Worm (Caenorhabditis elegans) whole organism, L4 larva: Measurements from ENCODE around the gene R53.4.

Experiments
- F10B5.3 ChIP-seq: sonication (generic microtip); optimal IDR thresholded peaks from 2 replicates; lab custom pipeline; 2016; ENCODE audit warnings: mild to moderate bottlenecking, missing genetic modification characterization, missing compliant biosample characterization
- F49E8.2 ChIP-seq: sonication (generic microtip); optimal IDR thresholded peaks from 2 replicates; lab custom pipeline; 2016; ENCODE audit warnings: missing compliant biosample characterization, mild to moderate bottlenecking, missing genetic modification characterization, borderline replicate concordance
- Y48G9A.11 ChIP-seq: fragments of 200-800 bp; sonication (Bioruptor generic); IDR thresholded peaks from 2 replicates; pipeline ENCODE4 v1.3.6; 2022; ENCODE audit warnings: missing genetic modification reagents, missing genetic modification characterization, missing compliant biosample characterization
- aha-1 ChIP-seq: fragments of 150-350 bp; peaks from one replicate; lab custom pipeline; 2014; ENCODE audit warnings: missing biosample characterization, missing genetic modification characterization
- attf-4 ChIP-seq: sonication (generic microtip); optimal IDR thresholded peaks from 3 replicates; lab custom pipeline; 2017; ENCODE audit warnings: missing biosample characterization, missing genetic modification characterization
- ceh-20 ChIP-seq: fragments of 200-800 bp; sonication (Bioruptor generic); IDR thresholded peaks from 2 replicates; pipeline ENCODE4 v1.3.6; 2022; ENCODE audit warnings: missing genetic modification reagents, missing genetic modification characterization, missing compliant biosample characterization
- ceh-28 ChIP-seq: fragments of 150-350 bp; optimal IDR thresholded peaks from 2 replicates; lab custom pipeline; 2014; ENCODE audit warnings: missing biosample characterization, missing genetic modification reagents, missing genetic modification characterization
- daf-12 ChIP-seq: fragments of 150-350 bp; optimal IDR thresholded peaks from 2 replicates; lab custom pipeline; 2014; ENCODE audit warnings: missing biosample characterization, missing genetic modification reagents, missing genetic modification characterization
- dmd-8 ChIP-seq: fragments of 200-800 bp; sonication (Bioruptor generic); IDR thresholded peaks from 2 replicates; pipeline ENCODE4 v1.3.6; 2022; ENCODE audit warnings: missing genetic modification characterization, missing compliant biosample characterization
- dpl-1 ChIP-seq: fragments of 150-350 bp; optimal IDR thresholded peaks from 2 replicates; lab custom pipeline; 2014; ENCODE audit warnings: missing biosample characterization, missing genetic modification reagents, missing genetic modification characterization
- dve-1 ChIP-seq: sonication (generic microtip); optimal IDR thresholded peaks from 2 replicates; lab custom pipeline; 2017; ENCODE audit warnings: antibody characterized with exemption, mild to moderate bottlenecking, missing genetic modification characterization, missing compliant biosample characterization; ENCODE audit not compliant: insufficient read depth
- hif-1 ChIP-seq, 2 experiments: sonication (generic microtip); optimal IDR thresholded peaks; 2 replicates each; lab custom pipeline; 2016 to 2017; ENCODE audit warnings: missing compliant biosample characterization in 2 of 2, missing genetic modification characterization in 2 of 2, missing genetic modification reagents in 2 of 2, missing genotype in 2 of 2, mild to moderate bottlenecking in 1 of 2
- hlh-11 ChIP-seq: fragments of 200-800 bp; sonication (Bioruptor generic); optimal IDR thresholded peaks from 2 replicates; lab custom pipeline; 2018; ENCODE audit warnings: mild to moderate bottlenecking, missing genetic modification characterization, missing compliant biosample characterization
- hlh-30 ChIP-seq: sonication (generic microtip); optimal IDR thresholded peaks from 2 replicates; lab custom pipeline; 2017; ENCODE audit warnings: antibody characterized with exemption, mild to moderate bottlenecking, missing genetic modification characterization, missing compliant biosample characterization; ENCODE audit not compliant: insufficient read depth
- hmg-1.1 ChIP-seq: fragments of 200-800 bp; sonication (Bioruptor generic); IDR thresholded peaks from 2 replicates; pipeline ENCODE4 v1.3.6; 2022; ENCODE audit warnings: missing genetic modification reagents, missing genetic modification characterization, missing compliant biosample characterization
- lin-13 ChIP-seq: fragments of 150-350 bp; optimal IDR thresholded peaks from 2 replicates; lab custom pipeline; 2014; ENCODE audit warnings: missing biosample characterization, missing genetic modification reagents, missing genetic modification characterization
- lin-15B ChIP-seq: fragments of 150-350 bp; sonication (generic microtip); optimal IDR thresholded peaks from 3 replicates; lab custom pipeline; 2014; ENCODE audit warnings: missing biosample characterization, missing genetic modification characterization
- lin-29 ChIP-seq: fragments of 200-800 bp; sonication (Bioruptor generic); IDR thresholded peaks from 2 replicates; pipeline ENCODE4 v1.3.6; 2022; ENCODE audit warnings: missing genetic modification reagents, missing genetic modification characterization, missing compliant biosample characterization
- lin-38 ChIP-seq: fragments of 200-800 bp; sonication (Bioruptor generic); IDR thresholded peaks from 2 replicates; pipeline ENCODE4 v1.3.6; 2022; ENCODE audit warnings: missing genetic modification reagents, missing genetic modification characterization, missing compliant biosample characterization
- lin-39 ChIP-seq: fragments of 150-350 bp; optimal IDR thresholded peaks from 2 replicates; lab custom pipeline; 2014; ENCODE audit warnings: missing biosample characterization, missing genetic modification reagents, missing genetic modification characterization
- madf-5 ChIP-seq, 2 experiments: fragments of 200-800 bp; sonication (Bioruptor generic); IDR thresholded peaks; 2 replicates each; pipeline ENCODE4 v1.3.6; 2022; ENCODE audit warnings: missing compliant biosample characterization in 2 of 2, missing genetic modification characterization in 2 of 2
- mdl-1 ChIP-seq, 2 experiments: fragments of 150-350 bp in 1 of 2; sonication (generic microtip) in 1 of 2; optimal IDR thresholded peaks; 2 replicates each; lab custom pipeline; 2014 to 2017; ENCODE audit warnings: missing biosample characterization in 2 of 2, missing genetic modification characterization in 2 of 2
- mep-1 ChIP-seq: fragments of 150-350 bp; sonication (generic microtip); optimal IDR thresholded peaks from 3 replicates; lab custom pipeline; 2014; ENCODE audit warnings: missing biosample characterization, missing genetic modification characterization
- mxl-2 ChIP-seq: fragments of 200-800 bp; sonication (Bioruptor generic); conservative IDR thresholded peaks from 2 replicates; pipeline ENCODE4 v1.3.6; 2022; ENCODE audit warnings: missing genetic modification reagents, missing genetic modification characterization, missing compliant biosample characterization
- mxl-3 ChIP-seq: fragments of 200-800 bp; sonication (Bioruptor generic); optimal IDR thresholded peaks from 2 replicates; lab custom pipeline; 2018; ENCODE audit warnings: mild to moderate bottlenecking, missing genetic modification characterization, missing compliant biosample characterization
- nhr-10 ChIP-seq: fragments of 150-350 bp; optimal IDR thresholded peaks from 2 replicates; lab custom pipeline; 2014; ENCODE audit warnings: missing biosample characterization, missing genetic modification characterization
- nhr-11 ChIP-seq: fragments of 150-350 bp; optimal IDR thresholded peaks from 2 replicates; lab custom pipeline; 2014; ENCODE audit warnings: missing biosample characterization, missing genetic modification characterization
- nhr-111 ChIP-seq: fragments of 200-800 bp; sonication (Bioruptor generic); optimal IDR thresholded peaks from 2 replicates; lab custom pipeline; 2018; ENCODE audit warnings: mild to moderate bottlenecking, missing genetic modification characterization, missing compliant biosample characterization
- nhr-42 ChIP-seq: fragments of 200-800 bp; sonication (Bioruptor generic); IDR thresholded peaks from 2 replicates; pipeline ENCODE4 v1.3.6; 2022; ENCODE audit warnings: missing genetic modification characterization, missing compliant biosample characterization
- nhr-48 ChIP-seq: sonication (generic microtip); optimal IDR thresholded peaks from 2 replicates; lab custom pipeline; 2016; ENCODE audit warnings: mild to moderate bottlenecking, missing genetic modification characterization, missing compliant biosample characterization
- nhr-6 ChIP-seq: fragments of 150-350 bp; optimal IDR thresholded peaks from 2 replicates; lab custom pipeline; 2014; ENCODE audit warnings: missing biosample characterization, missing genetic modification characterization
- nhr-77 ChIP-seq: fragments of 150-350 bp; optimal IDR thresholded peaks from 2 replicates; lab custom pipeline; 2014; ENCODE audit warnings: missing biosample characterization, missing genetic modification characterization
- saeg-2 ChIP-seq: fragments of 200-800 bp; sonication (Bioruptor generic); IDR thresholded peaks from 2 replicates; pipeline ENCODE4 v1.3.6; 2022; ENCODE audit warnings: missing genetic modification reagents, missing genetic modification characterization, missing compliant biosample characterization
- sdz-12 ChIP-seq: fragments of 200-800 bp; sonication (Bioruptor generic); optimal IDR thresholded peaks from 2 replicates; lab custom pipeline; 2018; ENCODE audit warnings: mild to moderate bottlenecking, missing genetic modification characterization, missing compliant biosample characterization
- set-16 ChIP-seq: fragments of 200-800 bp; sonication (Bioruptor generic); IDR thresholded peaks from 2 replicates; pipeline ENCODE4 v1.3.6; 2022; ENCODE audit warnings: missing genetic modification reagents, missing genetic modification characterization, missing compliant biosample characterization
- snpc-1.2 ChIP-seq: fragments of 200-800 bp; sonication (Bioruptor generic); IDR thresholded peaks from 2 replicates; pipeline ENCODE4 v1.3.6; 2022; ENCODE audit warnings: missing genetic modification reagents, missing genetic modification characterization, missing compliant biosample characterization
- spr-1 ChIP-seq: sonication (generic microtip); optimal IDR thresholded peaks from 2 replicates; lab custom pipeline; 2016; ENCODE audit warnings: mild to moderate bottlenecking, missing genetic modification characterization, missing compliant biosample characterization
- spr-3 ChIP-seq: fragments of 200-800 bp; sonication (Bioruptor generic); optimal IDR thresholded peaks from 2 replicates; lab custom pipeline; 2018; ENCODE audit warnings: mild to moderate bottlenecking, missing genetic modification characterization, missing compliant biosample characterization
- tra-1 ChIP-seq: fragments of 200-800 bp; sonication (Bioruptor generic); IDR thresholded peaks from 2 replicates; pipeline ENCODE4 v1.3.6; 2022; ENCODE audit warnings: missing genetic modification reagents, missing genetic modification characterization, missing compliant biosample characterization
- unc-130 ChIP-seq: sonication (generic microtip); optimal IDR thresholded peaks from 2 replicates; lab custom pipeline; 2016; ENCODE audit warnings: missing genetic modification reagents, missing genetic modification characterization, missing compliant biosample characterization
- unc-62 ChIP-seq, 3 experiments: fragments of 150-350 bp in 1 of 3; sonication (generic microtip); optimal IDR thresholded peaks in 2 of 3; peaks in 1 of 3; 1 replicate in 1 of 3; 2 replicates in 2 of 3; lab custom pipeline; 2014 to 2017; ENCODE audit warnings: missing biosample characterization in 3 of 3, missing genetic modification characterization in 3 of 3, missing genetic modification reagents in 3 of 3, missing genotype in 1 of 3
- vab-7 ChIP-seq: fragments of 200-800 bp; sonication (Bioruptor generic); IDR thresholded peaks from 2 replicates; pipeline ENCODE4 v1.3.6; 2022; ENCODE audit warnings: missing genetic modification reagents, missing genetic modification characterization, missing compliant biosample characterization
- zag-1 ChIP-seq: fragments of 150-350 bp; optimal IDR thresholded peaks from 2 replicates; lab custom pipeline; 2014; ENCODE audit warnings: missing biosample characterization, missing genetic modification characterization
- zip-11 ChIP-seq: fragments of 200-800 bp; sonication (Bioruptor generic); IDR thresholded peaks from 2 replicates; pipeline ENCODE4 v1.3.6; 2022; ENCODE audit warnings: missing genetic modification characterization, missing compliant biosample characterization
- ztf-11 ChIP-seq: fragments of 150-350 bp; optimal IDR thresholded peaks from 2 replicates; lab custom pipeline; 2014; ENCODE audit warnings: missing biosample characterization, missing genetic modification characterization
- ztf-7 ChIP-seq: fragments of 150-350 bp; optimal IDR thresholded peaks from 2 replicates; lab custom pipeline; 2014; ENCODE audit warnings: missing biosample characterization, missing genetic modification characterization

Gene R53.4

DNA sequence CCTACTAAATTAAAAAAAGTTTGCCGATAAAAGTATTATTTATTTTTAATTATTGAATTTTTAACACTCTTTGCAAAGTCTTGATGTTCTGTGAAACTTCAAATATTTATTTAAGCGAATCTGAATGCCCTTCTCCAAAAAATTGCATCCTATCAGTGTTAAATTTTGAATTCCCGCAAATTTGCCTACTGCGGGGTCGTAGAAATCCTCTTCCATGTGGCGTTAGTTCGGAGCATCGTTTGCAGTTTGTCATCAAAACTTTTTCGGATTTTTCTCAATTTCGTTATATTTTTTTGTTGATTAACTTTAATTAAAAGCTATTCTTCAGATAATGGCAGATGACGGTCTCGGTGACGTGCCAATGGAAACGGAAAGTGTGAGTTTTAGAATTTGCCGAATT, 27.4 kb downstream of the R53.4 start, which contains the start of gene ufd-3 (continued):
- TF ChIP-seq snpc-1.2: no peak
- no peak for TF ChIP-seq hmg-1.1 (GFP tag; lab: Robert Waterston, UW)
- peak in 1 of 2 experiments; percentile 24 for TF ChIP-seq mdl-1 (tag; optimal IDR thresholded peaks at IDR 0.05; lab: Kevin White, UChicago)

DNA sequence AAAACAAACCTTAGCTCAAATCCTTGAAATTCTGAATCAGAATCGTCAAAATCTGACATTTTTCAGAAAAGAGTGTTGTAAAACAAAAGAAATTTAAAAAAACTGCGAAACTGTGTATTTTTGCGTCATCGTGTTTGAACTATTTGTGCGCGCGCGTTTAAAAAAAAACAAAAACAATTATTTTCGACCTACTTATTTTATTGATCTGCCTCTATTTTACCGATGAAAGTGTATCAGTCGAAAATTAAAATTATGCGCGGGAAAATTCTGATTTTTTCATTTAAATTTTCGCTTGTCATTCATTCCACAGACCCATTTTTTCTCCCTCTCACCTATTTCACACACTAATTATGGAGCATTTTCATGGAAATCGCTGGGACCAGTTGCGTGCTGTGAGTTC, 29.0 kb downstream of the R53.4 start, which contains the start of the genes C05C10.7 and C05C10.5:
Gene C05C10.7 (minus strand): TSS at position 95 of the 400 bp plus-strand sequence.
Gene C05C10.5 (plus strand): TSS at position 164 of the 400 bp plus-strand sequence.
- TF ChIP-seq mep-1 (tag; lab: Kevin White, UChicago) (no peak), zip-11 (GFP tag; lab: Robert Waterston, UW) (no peak), dmd-8 (no peak), lin-38 (GFP tag; lab: Robert Waterston, UW) (peak; percentile 57), Y48G9A.11 (peak; percentile 76), unc-130 (GFP tag; lab: Kevin White, UChicago) (peak; percentile 66), snpc-1.2 (no peak)

DNA sequence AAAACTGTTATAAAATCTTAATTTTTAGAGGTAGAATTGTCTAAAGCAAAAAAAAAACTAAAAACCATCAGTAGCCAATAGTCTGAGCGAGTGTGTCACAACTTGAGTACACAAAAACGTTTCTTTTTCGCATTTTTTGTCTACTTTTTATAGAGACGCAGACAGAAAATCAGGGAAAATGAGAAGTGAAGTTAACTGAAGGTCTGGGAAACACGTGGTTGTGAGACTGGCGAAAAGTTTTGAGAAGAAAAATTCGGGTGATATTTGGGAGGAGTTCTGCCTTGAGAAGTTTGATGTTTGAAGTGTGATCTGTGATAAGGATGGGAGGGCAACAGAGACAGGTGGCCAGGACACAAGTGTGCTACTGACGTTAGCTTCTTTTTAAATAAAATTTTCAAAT, 30.2 kb downstream of the R53.4 start:
- TF ChIP-seq lin-13 (GFP tag; lab: Kevin White, UChicago): peak; percentile 75
- no peak for TF ChIP-seq nhr-111 (GFP tag; lab: Kevin White, UChicago)
- peak; percentile 12 for TF ChIP-seq nhr-6 (tag; lab: Kevin White, UChicago)
- TF ChIP-seq nhr-11: peak; percentile 99
- TF ChIP-seq mep-1 (tag; lab: Kevin White, UChicago): peak; percentile 90
- TF ChIP-seq set-16: no peak
- TF ChIP-seq ztf-7 (tag; lab: Kevin White, UChicago): peak; percentile 27
- TF ChIP-seq F49E8.2 (tag; lab: Kevin White, UChicago): no peak
- TF ChIP-seq lin-15B (tag; lab: Kevin White, UChicago): no peak
- 0 out of 2 replicates have a peak, but pooled peaks have one; percentile 14 for TF ChIP-seq lin-29 (GFP tag; lab: Robert Waterston, UW)
- TF ChIP-seq spr-1: peak; percentile 47
- TF ChIP-seq zag-1: no peak
- no peak for TF ChIP-seq daf-12
- TF ChIP-seq hlh-11: peak; percentile 94
- no peak for TF ChIP-seq spr-3
- TF ChIP-seq mxl-3 (GFP tag; lab: Kevin White, UChicago): peak; percentile 100
- TF ChIP-seq mdl-1 (tag; optimal IDR thresholded peaks at IDR 0.05; lab: Kevin White, UChicago): peak; percentile 41 to 91
- no peak for TF ChIP-seq madf-5 (GFP tag; IDR thresholded peaks at IDR 0.05; lab: Robert Waterston, UW)
- peak; percentile 97 for TF ChIP-seq hlh-30 (tag; lab: Kevin White, UChicago)
- peak; percentile 53; the same call in 1 of the 2 replicates for TF ChIP-seq hmg-1.1 (GFP tag; lab: Robert Waterston, UW)
- peak; percentile 21; the same call in 1 of the 2 replicates for TF ChIP-seq ceh-20
- TF ChIP-seq lin-38 (GFP tag; lab: Robert Waterston, UW): 0 out of 2 replicates have a peak, but pooled peaks have one; percentile 28
- no peak for TF ChIP-seq saeg-2 (GFP tag; lab: Robert Waterston, UW)
- TF ChIP-seq mxl-2 (GFP tag; lab: Robert Waterston, UW): no peak
- TF ChIP-seq attf-4 (tag; lab: Kevin White, UChicago): no peak
- no peak for TF ChIP-seq sdz-12
- no peak for TF ChIP-seq Y48G9A.11
- peak; percentile 91 for TF ChIP-seq nhr-48 (tag; lab: Kevin White, UChicago)
- TF ChIP-seq lin-39 (tag; lab: Kevin White, UChicago): no peak
- TF ChIP-seq nhr-10 (tag; lab: Kevin White, UChicago): peak; percentile 97
- TF ChIP-seq aha-1 (tag; lab: Kevin White, UChicago): peak; percentile 99
- no peak for TF ChIP-seq F10B5.3
- peak in 1 of 2 experiments; percentile 53 for TF ChIP-seq hif-1 (tag; optimal IDR thresholded peaks at IDR 0.05; lab: Kevin White, UChicago)
- TF ChIP-seq dpl-1 (GFP tag; lab: Kevin White, UChicago): peak; percentile 64
- TF ChIP-seq ceh-28 (tag; lab: Kevin White, UChicago): no peak
- peak; percentile 84 for TF ChIP-seq tra-1 (GFP tag; lab: Robert Waterston, UW)
- peak; percentile 65 for TF ChIP-seq nhr-77 (tag; lab: Kevin White, UChicago)
- no peak for TF ChIP-seq snpc-1.2
- no peak for TF ChIP-seq nhr-42 (GFP tag; lab: Robert Waterston, UW)
- no peak for TF ChIP-seq vab-7 (GFP tag; lab: Robert Waterston, UW)
- TF ChIP-seq dve-1: peak; percentile 92
- TF ChIP-seq unc-62 (GFP tag; optimal IDR thresholded peaks at IDR 0.05 in 1 of 2; lab: Kevin White, UChicago): peak in 1 of 2 experiments; percentile 64
- TF ChIP-seq unc-62 (tag; optimal IDR thresholded peaks at IDR 0.05; lab: Kevin White, UChicago): no peak
- TF ChIP-seq ztf-11 (tag; lab: Kevin White, UChicago): no peak
